Fruit fly (Drosophila melanogaster) whole organism, pupa: ENCODE data around the gene CG15042.

ENCODE experiments used
- CG10348 ChIP-seq: fragments of 200-800 bp; sonication (Bioruptor generic); IDR thresholded peaks from 2 replicates; pipeline ENCODE4 v1.3.6; 2022; ENCODE audit warnings: missing biosample characterization, missing genetic modification characterization
- CG12605 ChIP-seq: fragments of 200-800 bp; sonication (Bioruptor generic); IDR thresholded peaks from 2 replicates; pipeline ENCODE4 v1.3.6; 2022; ENCODE audit warnings: missing biosample characterization, missing genetic modification characterization
- CG13204 ChIP-seq: fragments of 200-800 bp; sonication (Bioruptor generic); optimal IDR thresholded peaks from 2 replicates; lab custom pipeline; 2018; ENCODE audit warnings: missing biosample characterization, mild to moderate bottlenecking, missing genetic modification characterization, moderate library complexity
- CG14655 ChIP-seq: fragments of 200-800 bp; sonication (Bioruptor generic); optimal IDR thresholded peaks from 3 replicates; lab custom pipeline; 2017; ENCODE audit warnings: mild to moderate bottlenecking, missing biosample characterization, missing genetic modification reagents, missing genetic modification characterization
- CG15710 ChIP-seq: fragments of 200-800 bp; sonication (Bioruptor generic); optimal IDR thresholded peaks from 2 replicates; lab custom pipeline; 2018; ENCODE audit warnings: missing biosample characterization, mild to moderate bottlenecking, missing genetic modification characterization, moderate library complexity
- CG17806 ChIP-seq: fragments of 200-800 bp; sonication (Bioruptor generic); optimal IDR thresholded peaks from 2 replicates; lab custom pipeline; 2018; ENCODE audit warnings: missing biosample characterization, mild to moderate bottlenecking, missing genetic modification characterization, moderate library complexity
- CG32121 ChIP-seq: fragments of 200-800 bp; sonication (Bioruptor generic); IDR thresholded peaks from 2 replicates; pipeline ENCODE4 v1.3.6; 2022; ENCODE audit warnings: missing biosample characterization, missing genetic modification characterization
- CG34367 ChIP-seq: fragments of 200-800 bp; sonication (Bioruptor generic); optimal IDR thresholded peaks from 2 replicates; lab custom pipeline; 2018; ENCODE audit warnings: missing biosample characterization, mild to moderate bottlenecking, missing genetic modification characterization
- CG4496 ChIP-seq: fragments of 200-800 bp; sonication (Bioruptor generic); IDR thresholded peaks from 3 replicates; pipeline ENCODE4 v1.3.6; 2022; ENCODE audit warnings: missing biosample characterization, missing genetic modification characterization
- CG8159 ChIP-seq: fragments of 200-800 bp; sonication (Bioruptor generic); optimal IDR thresholded peaks from 3 replicates; lab custom pipeline; 2018; ENCODE audit warnings: missing biosample characterization, mild to moderate bottlenecking, missing genetic modification characterization, moderate library complexity
- CG8301 ChIP-seq: fragments of 200-800 bp; sonication (Bioruptor generic); optimal IDR thresholded peaks from 2 replicates; lab custom pipeline; 2018; ENCODE audit warnings: missing biosample characterization, mild to moderate bottlenecking, missing genetic modification characterization
- CG9948 ChIP-seq: fragments of 200-800 bp; sonication (Bioruptor generic); optimal IDR thresholded peaks from 2 replicates; lab custom pipeline; 2018; ENCODE audit warnings: missing biosample characterization, mild to moderate bottlenecking, missing genetic modification characterization, moderate library complexity
- D1 ChIP-seq: fragments of 200-800 bp; sonication (Bioruptor generic); optimal IDR thresholded peaks from 2 replicates; lab custom pipeline; 2018; ENCODE audit warnings: missing biosample characterization, mild to moderate bottlenecking, missing genetic modification characterization, moderate library complexity
- EcR ChIP-seq: fragments of 200-800 bp; sonication (Bioruptor generic); optimal IDR thresholded peaks from 3 replicates; lab custom pipeline; 2019; ENCODE audit warnings: missing biosample characterization, missing genetic modification characterization, mild to moderate bottlenecking, moderate library complexity, missing genetic modification reagents
- Ets98B ChIP-seq: fragments of 200-800 bp; sonication (Bioruptor generic); IDR thresholded peaks from 2 replicates; pipeline ENCODE4 v1.3.6; 2022; ENCODE audit warnings: missing biosample characterization, missing genetic modification characterization
- Pif1A ChIP-seq: fragments of 200-800 bp; sonication (Bioruptor generic); optimal IDR thresholded peaks from 3 replicates; lab custom pipeline; 2016; ENCODE audit warnings: missing biosample characterization, missing genetic modification characterization
- Pif1B ChIP-seq: fragments of 200-800 bp; sonication (Bioruptor generic); optimal IDR thresholded peaks from 3 replicates; lab custom pipeline; 2016; ENCODE audit warnings: missing biosample characterization, missing genetic modification characterization
- Snoo ChIP-seq: fragments of 200-800 bp; sonication (Bioruptor generic); optimal IDR thresholded peaks from 3 replicates; lab custom pipeline; 2017; ENCODE audit warnings: missing biosample characterization, mild to moderate bottlenecking, missing genetic modification characterization, inconsistent platforms
- fd96Ca ChIP-seq: fragments of 200-800 bp; sonication (Bioruptor generic); IDR thresholded peaks from 3 replicates; pipeline ENCODE4 v1.3.6; 2022; ENCODE audit warnings: missing biosample characterization, missing genetic modification characterization
- gl ChIP-seq: fragments of 200-800 bp; sonication (Bioruptor generic); optimal IDR thresholded peaks from 2 replicates; lab custom pipeline; 2018; ENCODE audit warnings: missing biosample characterization, mild to moderate bottlenecking, missing genetic modification characterization
- rn ChIP-seq: fragments of 200-800 bp; sonication (Bioruptor generic); IDR thresholded peaks from 2 replicates; pipeline ENCODE4 v1.3.6; 2022; ENCODE audit warnings: missing biosample characterization, missing genetic modification characterization

Gene CG15042

DNA sequence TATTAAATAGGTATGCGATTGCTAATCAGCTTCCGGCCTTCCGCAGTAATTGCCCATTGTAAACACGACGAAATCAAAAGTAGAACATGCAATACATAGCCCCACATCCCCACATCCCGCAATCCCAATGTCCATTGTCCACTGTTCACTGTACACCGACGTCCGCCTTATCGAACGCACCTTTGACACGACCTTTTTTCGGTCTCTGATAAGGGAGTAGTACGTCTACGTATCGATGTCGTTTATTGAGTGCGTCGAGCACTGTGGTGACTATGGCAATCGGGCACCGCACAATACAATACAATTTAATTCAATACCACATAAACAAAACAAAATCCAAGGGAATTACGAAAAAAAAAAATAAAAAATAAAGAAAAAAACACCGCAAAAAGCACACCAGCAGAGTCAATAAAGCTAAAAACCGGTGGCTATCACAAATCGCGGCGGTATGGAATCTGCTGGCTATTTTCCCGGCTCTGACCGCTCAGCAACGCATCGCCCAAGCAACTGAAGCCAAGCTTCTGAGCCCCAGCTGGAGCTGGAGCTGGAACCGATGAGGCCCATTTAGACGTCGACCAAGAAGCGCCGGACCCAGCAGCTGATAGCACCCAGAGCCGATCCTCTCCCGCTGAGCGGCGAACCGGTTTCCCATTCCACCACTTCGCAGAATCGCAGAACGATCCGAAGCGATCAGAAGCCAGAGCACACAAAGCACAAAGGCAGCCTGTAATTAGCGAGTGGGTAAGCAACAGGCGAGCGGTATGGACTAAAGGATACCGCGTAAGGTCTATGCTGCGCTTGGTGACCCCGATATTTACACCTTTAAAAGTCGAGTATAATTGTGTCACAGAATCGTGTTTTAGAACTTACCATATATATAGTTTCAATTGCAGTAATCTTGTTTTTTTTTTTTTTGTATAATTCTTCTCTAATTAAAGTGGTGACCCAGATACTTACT is 44.5 kb downstream of the CG15042 start, which contains the start of gene Hayan:
Hayan (minus strand) TSS at position 512 of the 958 bp plus-strand sequence.
- TF ChIP-seq CG34367 (tag; lab: Kevin White, UChicago) (peak; percentile 3), EcR (GFP tag; lab: Kevin White, UChicago) (peak; percentile 30), CG4496 (GFP tag; lab: Robert Waterston, UW) (peak; percentile 64; the same call in 2 of the 3 replicates), CG9948 (tag; lab: Kevin White, UChicago) (no peak), CG13204 (peak; percentile 69), fd96Ca (GFP tag; lab: Robert Waterston, UW) (0 out of 3 replicates have a peak, but pooled peaks have one; percentile 44), CG10348 (GFP tag; lab: Robert Waterston, UW) (no peak), CG15710 (tag; lab: Kevin White, UChicago) (peak; percentile 17), CG32121 (GFP tag; lab: Robert Waterston, UW) (0 out of 2 replicates have a peak, but pooled peaks have one; percentile 32), Snoo (tag; lab: Kevin White, UChicago) (peak; percentile 25), CG12605 (GFP tag; lab: Robert Waterston, UW) (peak; percentile 60; the same call in 1 of the 2 replicates), CG14655 (peak; percentile 44), CG17806 (tag; lab: Kevin White, UChicago) (no peak), rn (GFP tag; lab: Robert Waterston, UW) (no peak), CG8159 (tag; lab: Kevin White, UChicago) (peak; percentile 49), gl (tag; lab: Kevin White, UChicago) (peak; percentile 58), CG8301 (tag; lab: Kevin White, UChicago) (no peak), Ets98B (GFP tag; lab: Robert Waterston, UW) (peak; percentile 46; the same call in 1 of the 2 replicates), Pif1A (GFP tag; lab: Kevin White, UChicago) (peak; percentile 57), Pif1B (GFP tag; lab: Kevin White, UChicago) (peak; percentile 55), D1 (no peak)

DNA sequence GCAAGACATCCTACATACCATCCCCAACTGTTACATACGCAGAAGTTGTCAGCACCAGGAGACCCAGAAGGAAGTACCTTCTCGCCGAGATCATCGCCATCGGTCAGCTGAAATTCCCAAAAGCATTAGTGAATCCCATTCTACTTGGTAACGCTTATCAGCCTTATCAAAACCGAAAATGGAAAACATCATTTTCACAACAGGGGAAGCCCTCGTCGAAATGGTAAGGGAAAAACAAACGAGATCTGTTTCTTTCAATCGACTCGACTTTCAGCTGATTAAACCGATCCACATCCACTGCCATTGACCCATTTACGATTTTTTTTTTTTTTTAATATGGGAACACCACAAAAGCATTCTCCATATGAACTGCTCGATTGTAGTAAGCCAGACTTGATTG is 45.5 kb downstream of the CG15042 start:
- TF ChIP-seq Snoo (tag; lab: Kevin White, UChicago) (no peak), fd96Ca (GFP tag; lab: Robert Waterston, UW) (no peak), Pif1A (GFP tag; lab: Kevin White, UChicago) (no peak), Pif1B (GFP tag; lab: Kevin White, UChicago) (no peak), CG32121 (GFP tag; lab: Robert Waterston, UW) (no peak), CG13204 (no peak), CG15710 (tag; lab: Kevin White, UChicago) (no peak), CG12605 (GFP tag; lab: Robert Waterston, UW) (no peak), rn (GFP tag; lab: Robert Waterston, UW) (no peak), CG14655 (no peak), Ets98B (GFP tag; lab: Robert Waterston, UW) (no peak), CG8301 (tag; lab: Kevin White, UChicago) (no peak), D1 (no peak), CG34367 (tag; lab: Kevin White, UChicago) (no peak)

DNA sequence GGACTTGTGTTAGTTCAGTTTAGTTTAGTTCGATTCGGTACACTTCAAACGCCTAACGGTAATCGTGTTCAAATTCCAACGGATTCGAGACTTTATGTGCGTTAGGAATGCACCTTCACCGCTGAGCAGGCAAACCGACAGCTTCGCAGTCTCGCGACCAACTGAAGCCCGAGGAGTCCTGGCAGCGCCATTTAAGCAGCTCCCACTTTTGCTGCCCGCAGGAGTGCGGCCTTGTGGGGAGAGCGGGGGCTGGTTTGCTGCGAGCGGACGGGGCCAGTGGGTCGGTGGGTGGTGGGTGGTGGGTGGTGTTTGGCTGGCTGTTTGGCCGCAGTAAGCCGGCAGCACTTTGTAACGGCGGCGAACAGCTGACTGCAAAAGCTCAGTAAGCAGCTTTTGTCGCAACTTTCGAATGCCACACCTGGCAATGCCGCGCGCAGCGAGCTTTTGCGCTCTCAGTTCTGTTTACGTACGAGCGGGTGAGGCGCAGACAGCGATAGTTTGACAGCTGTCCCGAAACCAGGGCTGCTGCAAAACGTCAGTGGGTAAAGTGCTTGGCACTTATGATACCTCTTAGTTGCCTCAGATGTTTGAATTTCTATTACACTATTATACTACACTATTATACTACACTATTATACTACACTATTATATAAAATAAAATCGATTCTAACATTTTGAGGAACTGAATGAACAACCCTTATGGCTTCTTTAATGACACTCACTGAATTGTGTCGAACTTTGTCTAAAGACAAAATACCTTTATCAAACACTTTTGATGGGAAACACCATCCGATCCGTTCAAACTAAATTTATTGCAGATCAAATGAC is 48.5 kb downstream of the CG15042 start, which contains the start of gene CG32547:
CG32547 (minus strand) TSS at position 181 of the 828 bp plus-strand sequence.
- TF ChIP-seq Pif1B (GFP tag; lab: Kevin White, UChicago) (peak; percentile 13), fd96Ca (GFP tag; lab: Robert Waterston, UW) (no peak), CG13204 (no peak), CG17806 (tag; lab: Kevin White, UChicago) (peak; percentile 32), CG8159 (tag; lab: Kevin White, UChicago) (peak; percentile 18), CG32121 (GFP tag; lab: Robert Waterston, UW) (0 out of 2 replicates have a peak, but pooled peaks have one; percentile 22), D1 (no peak), CG4496 (GFP tag; lab: Robert Waterston, UW) (peak; percentile 42; the same call in 2 of the 3 replicates), CG8301 (tag; lab: Kevin White, UChicago) (peak; percentile 19), CG34367 (tag; lab: Kevin White, UChicago) (no peak), CG14655 (peak; percentile 3), Snoo (tag; lab: Kevin White, UChicago) (no peak), Pif1A (GFP tag; lab: Kevin White, UChicago) (peak; percentile 21), Ets98B (GFP tag; lab: Robert Waterston, UW) (peak; percentile 28; the same call in 1 of the 2 replicates)
